Fruit fly (Drosophila melanogaster) whole organism, embryonic: ENCODE data around the gene CG14684.
A peak's percentile ranks its signal among the peaks of the same experiment; 100 is the strongest.

Experiments
- Aef1 ChIP-seq: fragments of 200-800 bp; sonication (Bioruptor generic); IDR thresholded peaks from 3 replicates; pipeline ENCODE4 v1.3.6; 2022; ENCODE audit warnings: missing biosample characterization, missing genetic modification characterization
- BtbVII ChIP-seq: fragments of 200-800 bp; sonication (Bioruptor generic); optimal IDR thresholded peaks from 3 replicates; lab custom pipeline; 2017; ENCODE audit warnings: missing biosample characterization, mild to moderate bottlenecking, missing genetic modification characterization
- C15 ChIP-seq: fragments of 200-800 bp; sonication (Bioruptor generic); IDR thresholded peaks from 3 replicates; pipeline ENCODE4 v1.3.6; 2022; ENCODE audit warnings: missing biosample characterization, missing genetic modification characterization
- CG13424 ChIP-seq: fragments of 200-800 bp; sonication (Bioruptor generic); optimal IDR thresholded peaks from 2 replicates; lab custom pipeline; 2019; ENCODE audit warnings: missing biosample characterization, mild to moderate bottlenecking, missing genetic modification characterization, moderate library complexity
- CG14710 ChIP-seq: fragments of 200-800 bp; sonication (Bioruptor generic); optimal IDR thresholded peaks from 3 replicates; lab custom pipeline; 2019; ENCODE audit warnings: missing biosample characterization, mild to moderate bottlenecking, missing genetic modification characterization, moderate library complexity
- CG15269 ChIP-seq: fragments of 200-800 bp; sonication (Bioruptor generic); optimal IDR thresholded peaks from 2 replicates; lab custom pipeline; 2018; ENCODE audit warnings: missing biosample characterization, mild to moderate bottlenecking, missing genetic modification characterization, moderate library complexity
- CG15601 ChIP-seq: fragments of 200-800 bp; sonication (Bioruptor generic); optimal IDR thresholded peaks from 3 replicates; lab custom pipeline; 2019; ENCODE audit warnings: missing biosample characterization, mild to moderate bottlenecking, missing genetic modification characterization, moderate library complexity
- CG16779 ChIP-seq: fragments of 200-800 bp; sonication (Bioruptor generic); IDR thresholded peaks from 2 replicates; pipeline ENCODE4 v1.3.6; 2022; ENCODE audit warnings: missing biosample characterization, missing genetic modification characterization
- CG17186 ChIP-seq: fragments of 200-800 bp; sonication (Bioruptor generic); optimal IDR thresholded peaks from 3 replicates; lab custom pipeline; 2017; ENCODE audit warnings: missing biosample characterization, missing genetic modification reagents, missing genetic modification characterization
- CG18619 ChIP-seq: fragments of 200-800 bp; sonication (Bioruptor generic); optimal IDR thresholded peaks from 3 replicates; lab custom pipeline; 2017; ENCODE audit warnings: missing biosample characterization, mild to moderate bottlenecking, missing genetic modification characterization
- CG3995 ChIP-seq: fragments of 200-800 bp; sonication (Bioruptor generic); optimal IDR thresholded peaks from 3 replicates; lab custom pipeline; 2016; ENCODE audit warnings: missing biosample characterization, missing genetic modification characterization
- CG4282 ChIP-seq: fragments of 200-800 bp; sonication (Bioruptor generic); optimal IDR thresholded peaks from 2 replicates; lab custom pipeline; 2016; ENCODE audit warnings: missing biosample characterization, missing genetic modification characterization
- CG4854 ChIP-seq: fragments of 200-800 bp; sonication (Bioruptor generic); optimal IDR thresholded peaks from 2 replicates; lab custom pipeline; 2016; ENCODE audit warnings: missing biosample characterization, missing genetic modification characterization, inconsistent platforms
- CG6854 ChIP-seq: fragments of 200-800 bp; sonication (Bioruptor generic); optimal IDR thresholded peaks from 3 replicates; lab custom pipeline; 2017; ENCODE audit warnings: missing biosample characterization, mild to moderate bottlenecking, missing genetic modification characterization
- CG7372 ChIP-seq: fragments of 200-800 bp; sonication (Bioruptor generic); IDR thresholded peaks from 2 replicates; pipeline ENCODE4 v1.3.6; 2022; ENCODE audit warnings: missing biosample characterization, missing genetic modification characterization
- CG7928 ChIP-seq: fragments of 200-800 bp; sonication (Bioruptor generic); optimal IDR thresholded peaks from 2 replicates; lab custom pipeline; 2017; ENCODE audit warnings: missing biosample characterization, mild to moderate bottlenecking, missing genetic modification characterization
- D19B ChIP-seq: fragments of 200-800 bp; sonication (Bioruptor generic); optimal IDR thresholded peaks from 2 replicates; lab custom pipeline; 2017; ENCODE audit warnings: missing biosample characterization, mild to moderate bottlenecking, missing genetic modification characterization
- Dek ChIP-seq: fragments of 200-800 bp; sonication (Bioruptor generic); optimal IDR thresholded peaks from 3 replicates; lab custom pipeline; 2019; ENCODE audit warnings: missing biosample characterization, mild to moderate bottlenecking, missing genetic modification characterization, moderate library complexity
- Dll ChIP-seq: fragments of 200-800 bp; sonication (Bioruptor generic); IDR thresholded peaks from 4 replicates; pipeline ENCODE4 v1.3.6; 2022; ENCODE audit warnings: missing biosample characterization, missing genetic modification characterization; ENCODE audit not compliant: partially characterized antibody
- Drgx ChIP-seq: fragments of 200-800 bp; sonication (Bioruptor generic); IDR thresholded peaks from 2 replicates; pipeline ENCODE4 v1.3.6; 2022; ENCODE audit warnings: missing biosample characterization, missing genetic modification characterization
- HmgZ ChIP-seq: fragments of 200-800 bp; sonication (Bioruptor generic); optimal IDR thresholded peaks from 2 replicates; lab custom pipeline; 2018; ENCODE audit warnings: missing biosample characterization, mild to moderate bottlenecking, missing genetic modification characterization
- Hr39 ChIP-seq: fragments of >200 bp; optimal IDR thresholded peaks from 2 replicates; lab custom pipeline; 2017
- Hsf ChIP-seq: fragments of 200-800 bp; sonication (Bioruptor generic); optimal IDR thresholded peaks from 3 replicates; lab custom pipeline; 2016; ENCODE audit warnings: missing biosample characterization, missing genetic modification characterization
- NC2α ChIP-seq: fragments of 200-800 bp; sonication (Bioruptor generic); optimal IDR thresholded peaks from 2 replicates; lab custom pipeline; 2016; ENCODE audit warnings: missing biosample characterization, missing genetic modification characterization
- Pdp1 ChIP-seq, 2 experiments: fragments of 200-800 bp; sonication (Bioruptor generic); optimal IDR thresholded peaks; 3 replicates each; lab custom pipeline; 2016; ENCODE audit warnings: missing biosample characterization in 2 of 2, missing genetic modification characterization in 2 of 2, mild to moderate bottlenecking in 1 of 2, moderate library complexity in 1 of 2
- Rx ChIP-seq: fragments of 200-800 bp; sonication (Bioruptor generic); IDR thresholded peaks from 2 replicates; pipeline ENCODE4 v1.3.6; 2022; ENCODE audit warnings: missing biosample characterization, missing genetic modification characterization
- Sin3A ChIP-seq: fragments of >200 bp; optimal IDR thresholded peaks from 2 replicates; lab custom pipeline; 2018
- Six4 ChIP-seq: fragments of 200-800 bp; sonication (Bioruptor generic); optimal IDR thresholded peaks from 2 replicates; lab custom pipeline; 2016; ENCODE audit warnings: missing biosample characterization, missing genetic modification characterization
- Trl ChIP-seq, 3 experiments: fragments of >200 bp in 2 of 3; fragments of 200-800 bp in 1 of 3; sonication (Bioruptor generic) in 1 of 3; optimal IDR thresholded peaks; 2 replicates in 1 of 3; 3 replicates in 2 of 3; lab custom pipeline; 2016 to 2017; ENCODE audit warnings: missing biosample characterization in 1 of 3, missing genetic modification characterization in 1 of 3
- Vsx1 ChIP-seq: fragments of 200-800 bp; sonication (Bioruptor generic); optimal IDR thresholded peaks from 2 replicates; lab custom pipeline; 2017; ENCODE audit warnings: missing biosample characterization, mild to moderate bottlenecking, missing genetic modification characterization, missing genetic modification reagents
- ato ChIP-seq: fragments of 200-800 bp; sonication (Bioruptor generic); IDR thresholded peaks from 2 replicates; pipeline ENCODE4 v1.3.6; 2022; ENCODE audit warnings: missing biosample characterization, missing genetic modification characterization; ENCODE audit not compliant: partially characterized antibody
- bigmax ChIP-seq: fragments of 200-800 bp; sonication (Bioruptor generic); optimal IDR thresholded peaks from 2 replicates; lab custom pipeline; 2018; ENCODE audit warnings: missing biosample characterization, mild to moderate bottlenecking, missing genetic modification characterization
- caup ChIP-seq: fragments of 200-800 bp; sonication (Bioruptor generic); optimal IDR thresholded peaks from 3 replicates; lab custom pipeline; 2017; ENCODE audit warnings: missing biosample characterization, mild to moderate bottlenecking, missing genetic modification characterization, moderate library complexity; ENCODE audit not compliant: severe bottlenecking
- chinmo ChIP-seq: fragments of 200-800 bp; sonication (Bioruptor generic); IDR thresholded peaks from 4 replicates; pipeline ENCODE4 v1.3.6; 2022; ENCODE audit warnings: missing biosample characterization, missing genetic modification characterization; ENCODE audit not compliant: partially characterized antibody
- corto ChIP-seq: fragments of 200-800 bp; sonication (Bioruptor generic); optimal IDR thresholded peaks from 2 replicates; lab custom pipeline; 2016; ENCODE audit warnings: missing biosample characterization, mild to moderate bottlenecking, missing genetic modification characterization, moderate library complexity
- crc ChIP-seq: fragments of 200-800 bp; sonication (Bioruptor generic); optimal IDR thresholded peaks from 2 replicates; lab custom pipeline; 2016; ENCODE audit warnings: missing biosample characterization, missing genetic modification characterization
- dati ChIP-seq: fragments of 200-800 bp; sonication (Bioruptor generic); IDR thresholded peaks from 2 replicates; pipeline ENCODE4 v1.3.6; 2022; ENCODE audit warnings: missing biosample characterization, missing genetic modification characterization
- grau ChIP-seq: fragments of 200-800 bp; optimal IDR thresholded peaks from 3 replicates; lab custom pipeline; 2019; ENCODE audit warnings: missing biosample characterization, mild to moderate bottlenecking, missing genetic modification characterization, moderate library complexity
- grn ChIP-seq: fragments of 200-800 bp; sonication (Bioruptor generic); optimal IDR thresholded peaks from 3 replicates; lab custom pipeline; 2017; ENCODE audit warnings: missing biosample characterization, missing genetic modification characterization
- gt ChIP-seq: fragments of 200-800 bp; sonication (Bioruptor generic); IDR thresholded peaks from 2 replicates; pipeline ENCODE4 v1.3.6; 2022; ENCODE audit warnings: missing biosample characterization, missing genetic modification characterization
- jing ChIP-seq: fragments of 200-800 bp; sonication (Bioruptor generic); optimal IDR thresholded peaks from 2 replicates; lab custom pipeline; 2018; ENCODE audit warnings: missing biosample characterization, mild to moderate bottlenecking, missing genetic modification characterization
- luna ChIP-seq: fragments of 200-800 bp; sonication (Bioruptor generic); optimal IDR thresholded peaks from 2 replicates; lab custom pipeline; 2016; ENCODE audit warnings: missing biosample characterization, missing genetic modification characterization
- mam ChIP-seq: fragments of 200-800 bp; sonication (Bioruptor generic); optimal IDR thresholded peaks from 3 replicates; lab custom pipeline; 2016; ENCODE audit warnings: missing biosample characterization, missing genetic modification characterization
- nmo ChIP-seq: fragments of 200-800 bp; sonication (Bioruptor generic); optimal IDR thresholded peaks from 2 replicates; lab custom pipeline; 2018; ENCODE audit warnings: missing biosample characterization, mild to moderate bottlenecking, missing genetic modification characterization, moderate library complexity
- psq ChIP-seq: fragments of 200-800 bp; sonication (Bioruptor generic); optimal IDR thresholded peaks from 2 replicates; lab custom pipeline; 2017; ENCODE audit warnings: missing biosample characterization, missing genetic modification characterization
- pum ChIP-seq: fragments of 200-800 bp; sonication (Bioruptor generic); optimal IDR thresholded peaks from 2 replicates; lab custom pipeline; 2016; ENCODE audit warnings: missing biosample characterization, missing genetic modification characterization
- sc ChIP-seq, 3 experiments: fragments of >200 bp in 2 of 3; fragments of 200-800 bp in 1 of 3; sonication (Bioruptor generic) in 1 of 3; optimal IDR thresholded peaks; 2 replicates in 2 of 3; 3 replicates in 1 of 3; lab custom pipeline; 2017; ENCODE audit warnings: mild to moderate bottlenecking in 1 of 3, missing biosample characterization in 1 of 3, missing genetic modification characterization in 1 of 3, missing genetic modification reagents in 1 of 3
- sens ChIP-seq: fragments of 200-800 bp; sonication (Bioruptor generic); peaks from one replicate; lab custom pipeline; 2016; ENCODE audit warnings: missing biosample characterization, missing genetic modification characterization
- sug ChIP-seq: fragments of 200-800 bp; optimal IDR thresholded peaks from 2 replicates; lab custom pipeline; 2019; ENCODE audit warnings: missing biosample characterization, mild to moderate bottlenecking, missing genetic modification characterization, moderate library complexity
- tin ChIP-seq: fragments of 200-800 bp; sonication (Bioruptor generic); optimal IDR thresholded peaks from 3 replicates; lab custom pipeline; 2016; ENCODE audit warnings: missing biosample characterization, missing genetic modification characterization
- zfh1 ChIP-seq: fragments of 200-800 bp; sonication (Bioruptor generic); IDR thresholded peaks from 3 replicates; pipeline ENCODE4 v1.3.6; 2022; ENCODE audit warnings: missing biosample characterization, missing genetic modification characterization

CG14684 gene

DNA sequence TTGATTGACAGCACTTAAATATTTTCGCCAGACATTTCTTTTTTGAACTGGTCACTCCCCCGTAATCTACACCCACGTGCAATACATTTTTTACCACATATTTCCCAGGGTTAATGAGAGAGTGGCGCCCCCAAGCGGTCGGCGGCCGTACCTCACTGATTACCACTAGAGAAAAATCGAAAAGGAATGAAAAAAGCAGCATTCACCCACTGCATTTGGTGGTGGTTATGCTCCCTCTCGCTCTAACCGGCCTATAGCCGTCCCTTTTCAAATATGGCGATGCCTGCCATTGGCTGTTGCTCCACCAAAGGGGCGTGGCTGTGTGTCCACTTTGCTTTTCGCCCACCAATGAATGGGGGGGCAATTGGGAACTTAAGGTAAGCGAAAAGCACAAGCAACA lies 41.8 kb upstream of the CG14684 start (continued):
- TF ChIP-seq sens (GFP tag; lab: Kevin White, UChicago): peak; percentile 91
- TF ChIP-seq zfh1 (GFP tag; lab: Robert Waterston, UW): peak; percentile 65; the same call in 1 of the 3 replicates
- TF ChIP-seq CG14710 (tag; lab: Kevin White, UChicago): peak; percentile 36
- TF ChIP-seq Pdp1 (GFP tag; optimal IDR thresholded peaks at IDR 0.05; lab: Kevin White, UChicago): no peak
- TF ChIP-seq CG3995 (GFP tag; lab: Kevin White, UChicago): no peak
- TF ChIP-seq Hr39 (lab: Kevin White, UChicago): no peak
- TF ChIP-seq crc (GFP tag; lab: Kevin White, UChicago): no peak
- TF ChIP-seq sc (optimal IDR thresholded peaks at IDR 0.05; lab: Kevin White, UChicago): no peak
- TF ChIP-seq sc (GFP tag; optimal IDR thresholded peaks at IDR 0.05; lab: Kevin White, UChicago): peak; percentile 71
- TF ChIP-seq Aef1 (GFP tag; lab: Robert Waterston, UW): no peak
- no peak for TF ChIP-seq CG4282
- TF ChIP-seq luna: no peak
- peak; percentile 32 for TF ChIP-seq tin (GFP tag; lab: Kevin White, UChicago)
- no peak for TF ChIP-seq corto (GFP tag; lab: Kevin White, UChicago)
- no peak for TF ChIP-seq Rx (GFP tag; lab: Robert Waterston, UW)
- TF ChIP-seq CG17186 (GFP tag; lab: Kevin White, UChicago): peak; percentile 16
- peak; percentile 44 for TF ChIP-seq CG15269 (tag; lab: Kevin White, UChicago)
- peak; percentile 9 for TF ChIP-seq grn (GFP tag; lab: Kevin White, UChicago)
- TF ChIP-seq NC2α (GFP tag; lab: Kevin White, UChicago): no peak
- TF ChIP-seq D19B (GFP tag; lab: Kevin White, UChicago): no peak
- peak; percentile 47 for TF ChIP-seq grau
- peak; percentile 81 for TF ChIP-seq jing (GFP tag; lab: Kevin White, UChicago)
- TF ChIP-seq Hsf (GFP tag; lab: Kevin White, UChicago): peak; percentile 23
- TF ChIP-seq CG4854 (GFP tag; lab: Kevin White, UChicago): peak; percentile 17
- TF ChIP-seq bigmax (GFP tag; lab: Kevin White, UChicago): peak; percentile 3
- TF ChIP-seq Trl (optimal IDR thresholded peaks at IDR 0.05; lab: Kevin White, UChicago): no peak
- TF ChIP-seq Trl (GFP tag; optimal IDR thresholded peaks at IDR 0.05; lab: Kevin White, UChicago): peak; percentile 44
- peak; percentile 63 for TF ChIP-seq CG15601
- TF ChIP-seq psq (GFP tag; lab: Kevin White, UChicago): peak; percentile 25
- TF ChIP-seq pum: peak; percentile 20
- no peak for TF ChIP-seq Dek (tag; lab: Kevin White, UChicago)
- TF ChIP-seq Dll (GFP tag; lab: Robert Waterston, UW): no peak
- TF ChIP-seq Vsx1 (GFP tag; lab: Kevin White, UChicago): peak; percentile 76
- TF ChIP-seq nmo (GFP tag; lab: Kevin White, UChicago): peak; percentile 29
- peak; percentile 98 for TF ChIP-seq chinmo (GFP tag; lab: Robert Waterston, UW)
- peak; percentile 58 for TF ChIP-seq CG13424 (tag; lab: Kevin White, UChicago)
- TF ChIP-seq BtbVII (GFP tag; lab: Kevin White, UChicago): peak; percentile 72
- TF ChIP-seq CG6854 (GFP tag; lab: Kevin White, UChicago): peak; percentile 42
- TF ChIP-seq Drgx (GFP tag; lab: Robert Waterston, UW): peak; percentile 74
- no peak for TF ChIP-seq CG16779 (GFP tag; lab: Robert Waterston, UW)
- TF ChIP-seq Sin3A (lab: Kevin White, UChicago): no peak
- peak; percentile 13; the same call in 1 of the 2 replicates for TF ChIP-seq ato (GFP tag; lab: Robert Waterston, UW)
- peak; percentile 56 for TF ChIP-seq caup (GFP tag; lab: Kevin White, UChicago)
- no peak for TF ChIP-seq dati (GFP tag; lab: Robert Waterston, UW)
- TF ChIP-seq gt (GFP tag; lab: Robert Waterston, UW): no peak
- TF ChIP-seq HmgZ (tag; lab: Kevin White, UChicago): peak; percentile 48
- peak; percentile 25 for TF ChIP-seq CG18619
- TF ChIP-seq CG7928 (GFP tag; lab: Kevin White, UChicago): no peak
- no peak for TF ChIP-seq sug
- TF ChIP-seq CG7372 (GFP tag; lab: Robert Waterston, UW): no peak
- no peak for TF ChIP-seq C15
- no peak for TF ChIP-seq mam
- peak; percentile 27 for TF ChIP-seq Six4 (GFP tag; lab: Kevin White, UChicago)
